Fruit fly (Drosophila melanogaster): ENCODE data around the gene PyK.

Gene PyK

dm6 chr3R:22367126-22368076 lies at the start of gene PyK, which contains the start of gene Polr3F (continued):
- TF ChIP-seq Nf-YB (GFP tag; optimal IDR thresholded peaks at IDR 0.05) (peak; percentile 14), CG3838 (GFP tag; optimal IDR thresholded peaks at IDR 0.05) (peak; percentile 26), inv (GFP tag; IDR thresholded peaks at IDR 0.05; ENCODE audit: partially characterized antibody) (no peak), Hmx (GFP tag; optimal IDR thresholded peaks at IDR 0.05) (no peak), Max (GFP tag; optimal IDR thresholded peaks at IDR 0.05) (peak; percentile 33), CG2678 (tag; optimal IDR thresholded peaks at IDR 0.05) (peak; percentile 46), Vsx1 (GFP tag; optimal IDR thresholded peaks at IDR 0.05) (no peak), amos (GFP tag; IDR thresholded peaks at IDR 0.05; ENCODE audit: partially characterized antibody) (no peak; the same call in 1 of the 2 replicates), TFAM (GFP tag; optimal IDR thresholded peaks at IDR 0.05) (no peak), dpn (GFP tag; optimal IDR thresholded peaks at IDR 0.05) (peak in 1 of 2 experiments; percentile 23), CG15073 (GFP tag; optimal IDR thresholded peaks at IDR 0.05) (no peak), CG12769 (tag; optimal IDR thresholded peaks at IDR 0.05) (no peak), CG9876 (GFP tag; optimal IDR thresholded peaks at IDR 0.05) (no peak), CG12391 (tag; optimal IDR thresholded peaks at IDR 0.05) (peak; percentile 73), D19B (GFP tag; optimal IDR thresholded peaks at IDR 0.05) (peak; percentile 6), Lhr (GFP tag; optimal IDR thresholded peaks at IDR 0.05) (peak; percentile 34), fru (optimal IDR thresholded peaks at IDR 0.05) (no peak), Sox100B (GFP tag; optimal IDR thresholded peaks at IDR 0.05) (peak; percentile 11), CG17568 (GFP tag; optimal IDR thresholded peaks at IDR 0.05) (peak; percentile 1), CG8924 (tag; optimal IDR thresholded peaks at IDR 0.05) (peak; percentile 34), CG12659 (GFP tag; optimal IDR thresholded peaks at IDR 0.05) (peak; percentile 53), Asciz (GFP tag; optimal IDR thresholded peaks at IDR 0.05) (no peak), CG6791 (GFP tag; IDR thresholded peaks at IDR 0.05; ENCODE audit: partially characterized antibody) (no peak), CG8359 (GFP tag; optimal IDR thresholded peaks at IDR 0.05; ENCODE audit: borderline replicate concordance) (no peak), sd (tag; optimal IDR thresholded peaks at IDR 0.05) (no peak), slou (GFP tag; optimal IDR thresholded peaks at IDR 0.05) (no peak), jumu (GFP tag; optimal IDR thresholded peaks at IDR 0.05) (peak; percentile 9), Poxn (GFP tag; IDR thresholded peaks at IDR 0.05) (no peak), CG1602 (GFP tag; optimal IDR thresholded peaks at IDR 0.05) (no peak), wor (GFP tag; IDR thresholded peaks at IDR 0.05) (no peak), Gsc (GFP tag; IDR thresholded peaks at IDR 0.05) (no peak), trem (tag; optimal IDR thresholded peaks at IDR 0.05) (peak; percentile 57), HLHmδ (GFP tag; optimal IDR thresholded peaks at IDR 0.05) (no peak), CG32772 (GFP tag; IDR thresholded peaks at IDR 0.05) (no peak), CG14050 (GFP tag; IDR thresholded peaks at IDR 0.05) (no peak), al (GFP tag; IDR thresholded peaks at IDR 0.05) (no peak), BEAF-32 (GFP tag; optimal IDR thresholded peaks at IDR 0.05) (peak; percentile 50), CG6272 (GFP tag; IDR thresholded peaks at IDR 0.05) (no peak), CG9797 (GFP tag; optimal IDR thresholded peaks at IDR 0.05) (peak; percentile 40), ap (GFP tag; IDR thresholded peaks at IDR 0.05) (no peak), Pdp1 (GFP tag; optimal IDR thresholded peaks at IDR 0.05) (peak in 1 of 2 experiments; percentile 79), cas (GFP tag; IDR thresholded peaks at IDR 0.05) (no peak), caup (GFP tag; optimal IDR thresholded peaks at IDR 0.05; ENCODE audit: severe bottlenecking) (peak; percentile 38), nmo (GFP tag; optimal IDR thresholded peaks at IDR 0.05) (peak; percentile 54), NC2α (GFP tag; optimal IDR thresholded peaks at IDR 0.05) (no peak), Oli (tag; optimal IDR thresholded peaks at IDR 0.05) (no peak), CG17359 (tag; optimal IDR thresholded peaks at IDR 0.05) (no peak), C15 (GFP tag; IDR thresholded peaks at IDR 0.05) (no peak)

Measured in whole organism, embryonic.